Worm (Caenorhabditis elegans) whole organism, L4 larva: ENCODE data around the gene C06E1.11.

Source experiments
- D1046.2 ChIP-seq: fragments of 200-800 bp; sonication (Bioruptor generic); IDR thresholded peaks from 2 replicates; pipeline ENCODE4 v1.3.6; 2022; ENCODE audit warnings: missing genetic modification characterization, missing compliant biosample characterization
- F10B5.3 ChIP-seq: sonication (generic microtip); optimal IDR thresholded peaks from 2 replicates; lab custom pipeline; 2016; ENCODE audit warnings: mild to moderate bottlenecking, missing genetic modification characterization, missing compliant biosample characterization
- F26F4.8 ChIP-seq: fragments of 200-800 bp; sonication (Bioruptor generic); conservative IDR thresholded peaks from 2 replicates; pipeline ENCODE4 v1.3.6; 2022; ENCODE audit warnings: missing genetic modification characterization, missing compliant biosample characterization
- F37D6.2 ChIP-seq: sonication (generic microtip); optimal IDR thresholded peaks from 2 replicates; lab custom pipeline; 2016; ENCODE audit warnings: mild to moderate bottlenecking, missing genetic modification characterization, missing compliant biosample characterization
- F49E8.2 ChIP-seq: sonication (generic microtip); optimal IDR thresholded peaks from 2 replicates; lab custom pipeline; 2016; ENCODE audit warnings: missing compliant biosample characterization, mild to moderate bottlenecking, missing genetic modification characterization, borderline replicate concordance
- R02D3.7 ChIP-seq: fragments of 150-350 bp; sonication (generic microtip); optimal IDR thresholded peaks from 3 replicates; lab custom pipeline; 2014; ENCODE audit warnings: missing biosample characterization, missing genetic modification characterization
- Y105C5A.15 ChIP-seq: fragments of 200-800 bp; sonication (Bioruptor generic); IDR thresholded peaks from 2 replicates; pipeline ENCODE4 v1.3.6; 2022; ENCODE audit warnings: missing genetic modification characterization, missing compliant biosample characterization
- Y75B8A.6 ChIP-seq: fragments of 200-800 bp; sonication (Bioruptor generic); IDR thresholded peaks from 2 replicates; pipeline ENCODE4 v1.3.6; 2022; ENCODE audit warnings: missing genetic modification reagents, missing genetic modification characterization, missing compliant biosample characterization
- ZK337.2 ChIP-seq: fragments of 200-800 bp; sonication (Bioruptor generic); IDR thresholded peaks from 2 replicates; pipeline ENCODE4 v1.3.6; 2022; ENCODE audit warnings: missing genetic modification reagents, missing genetic modification characterization, missing compliant biosample characterization
- aha-1 ChIP-seq: fragments of 150-350 bp; peaks from one replicate; lab custom pipeline; 2014; ENCODE audit warnings: missing biosample characterization, missing genetic modification characterization
- aly-2 ChIP-seq: sonication (generic microtip); optimal IDR thresholded peaks from 2 replicates; lab custom pipeline; 2018; ENCODE audit warnings: missing biosample characterization, missing genetic modification characterization
- ama-1 ChIP-seq: fragments of 150-350 bp; optimal IDR thresholded peaks from 2 replicates; lab custom pipeline; 2014; ENCODE audit warnings: inconsistent platforms, mixed read lengths
- ceh-20 ChIP-seq: fragments of 200-800 bp; sonication (Bioruptor generic); IDR thresholded peaks from 2 replicates; pipeline ENCODE4 v1.3.6; 2022; ENCODE audit warnings: missing genetic modification reagents, missing genetic modification characterization, missing compliant biosample characterization
- ceh-32 ChIP-seq: sonication (generic microtip); optimal IDR thresholded peaks from 2 replicates; lab custom pipeline; 2016; ENCODE audit warnings: mild to moderate bottlenecking, missing genetic modification characterization, missing compliant biosample characterization; ENCODE audit not compliant: poor library complexity
- ceh-44 ChIP-seq: fragments of 200-800 bp; sonication (Bioruptor generic); IDR thresholded peaks from 2 replicates; pipeline ENCODE4 v1.3.6; 2022; ENCODE audit warnings: missing genetic modification reagents, missing genetic modification characterization, missing compliant biosample characterization
- daf-8 ChIP-seq: fragments of 200-800 bp; sonication (Bioruptor generic); IDR thresholded peaks from 2 replicates; pipeline ENCODE4 v1.3.6; 2022; ENCODE audit warnings: missing genetic modification characterization, missing compliant biosample characterization
- dmd-9 ChIP-seq: fragments of 200-800 bp; sonication (Bioruptor generic); IDR thresholded peaks from 2 replicates; pipeline ENCODE4 v1.3.6; 2022; ENCODE audit warnings: missing genetic modification reagents, missing genetic modification characterization, missing compliant biosample characterization
- dpl-1 ChIP-seq: fragments of 150-350 bp; optimal IDR thresholded peaks from 2 replicates; lab custom pipeline; 2014; ENCODE audit warnings: missing biosample characterization, missing genetic modification reagents, missing genetic modification characterization
- duxl-1 ChIP-seq: sonication (generic microtip); optimal IDR thresholded peaks from 2 replicates; lab custom pipeline; 2016; ENCODE audit warnings: mild to moderate bottlenecking, missing genetic modification characterization, moderate library complexity, missing compliant biosample characterization; ENCODE audit not compliant: poor library complexity
- dve-1 ChIP-seq: sonication (generic microtip); optimal IDR thresholded peaks from 2 replicates; lab custom pipeline; 2017; ENCODE audit warnings: antibody characterized with exemption, mild to moderate bottlenecking, missing genetic modification characterization, missing compliant biosample characterization; ENCODE audit not compliant: insufficient read depth
- egl-27 ChIP-seq: sonication (generic microtip); optimal IDR thresholded peaks from 3 replicates; lab custom pipeline; 2017; ENCODE audit warnings: missing biosample characterization, missing genetic modification reagents, missing genetic modification characterization
- fkh-10 ChIP-seq: fragments of 150-350 bp; optimal IDR thresholded peaks from 2 replicates; lab custom pipeline; 2014; ENCODE audit warnings: missing biosample characterization, missing genetic modification reagents, missing genetic modification characterization
- fos-1 ChIP-seq: fragments of 150-350 bp; optimal IDR thresholded peaks from 2 replicates; lab custom pipeline; 2014; ENCODE audit warnings: missing biosample characterization, missing genetic modification characterization
- gei-8 ChIP-seq: fragments of 200-800 bp; sonication (Bioruptor generic); optimal IDR thresholded peaks from 2 replicates; lab custom pipeline; 2018; ENCODE audit warnings: mild to moderate bottlenecking, missing genetic modification characterization, missing compliant biosample characterization
- hlh-11 ChIP-seq: fragments of 200-800 bp; sonication (Bioruptor generic); optimal IDR thresholded peaks from 2 replicates; lab custom pipeline; 2018; ENCODE audit warnings: mild to moderate bottlenecking, missing genetic modification characterization, missing compliant biosample characterization
- hlh-30 ChIP-seq: sonication (generic microtip); optimal IDR thresholded peaks from 2 replicates; lab custom pipeline; 2017; ENCODE audit warnings: antibody characterized with exemption, mild to moderate bottlenecking, missing genetic modification characterization, missing compliant biosample characterization; ENCODE audit not compliant: insufficient read depth
- hmg-1.1 ChIP-seq: fragments of 200-800 bp; sonication (Bioruptor generic); IDR thresholded peaks from 2 replicates; pipeline ENCODE4 v1.3.6; 2022; ENCODE audit warnings: missing genetic modification reagents, missing genetic modification characterization, missing compliant biosample characterization
- lim-7 ChIP-seq: fragments of 200-800 bp; sonication (Bioruptor generic); IDR thresholded peaks from 2 replicates; pipeline ENCODE4 v1.3.6; 2022; ENCODE audit warnings: missing genetic modification characterization, missing compliant biosample characterization
- lin-13 ChIP-seq: fragments of 150-350 bp; optimal IDR thresholded peaks from 2 replicates; lab custom pipeline; 2014; ENCODE audit warnings: missing biosample characterization, missing genetic modification reagents, missing genetic modification characterization
- lin-39 ChIP-seq: fragments of 150-350 bp; optimal IDR thresholded peaks from 2 replicates; lab custom pipeline; 2014; ENCODE audit warnings: missing biosample characterization, missing genetic modification reagents, missing genetic modification characterization
- madf-5 ChIP-seq, 2 experiments: fragments of 200-800 bp; sonication (Bioruptor generic); IDR thresholded peaks; 2 replicates each; pipeline ENCODE4 v1.3.6; 2022; ENCODE audit warnings: missing compliant biosample characterization in 2 of 2, missing genetic modification characterization in 2 of 2
- mxl-3 ChIP-seq: fragments of 200-800 bp; sonication (Bioruptor generic); optimal IDR thresholded peaks from 2 replicates; lab custom pipeline; 2018; ENCODE audit warnings: mild to moderate bottlenecking, missing genetic modification characterization, missing compliant biosample characterization
- nhr-11 ChIP-seq: fragments of 150-350 bp; optimal IDR thresholded peaks from 2 replicates; lab custom pipeline; 2014; ENCODE audit warnings: missing biosample characterization, missing genetic modification characterization
- nhr-111 ChIP-seq: fragments of 200-800 bp; sonication (Bioruptor generic); optimal IDR thresholded peaks from 2 replicates; lab custom pipeline; 2018; ENCODE audit warnings: mild to moderate bottlenecking, missing genetic modification characterization, missing compliant biosample characterization
- nhr-48 ChIP-seq: sonication (generic microtip); optimal IDR thresholded peaks from 2 replicates; lab custom pipeline; 2016; ENCODE audit warnings: mild to moderate bottlenecking, missing genetic modification characterization, missing compliant biosample characterization
- nhr-6 ChIP-seq: fragments of 150-350 bp; optimal IDR thresholded peaks from 2 replicates; lab custom pipeline; 2014; ENCODE audit warnings: missing biosample characterization, missing genetic modification characterization
- nhr-77 ChIP-seq: fragments of 150-350 bp; optimal IDR thresholded peaks from 2 replicates; lab custom pipeline; 2014; ENCODE audit warnings: missing biosample characterization, missing genetic modification characterization
- pha-4 ChIP-seq, 2 experiments: fragments of 150-350 bp in 1 of 2; fragments of 200-800 bp in 1 of 2; sonication (Bioruptor generic) in 1 of 2; IDR thresholded peaks in 1 of 2; optimal IDR thresholded peaks in 1 of 2; 2 replicates each; pipeline versions ENCODE4 v1.3.6 to Lab custom; 2014 to 2022; ENCODE audit warnings: missing genetic modification characterization in 2 of 2, missing genetic modification reagents in 2 of 2, missing biosample characterization in 1 of 2, missing compliant biosample characterization in 1 of 2
- rbr-2 ChIP-seq: sonication (generic microtip); optimal IDR thresholded peaks from 2 replicates; lab custom pipeline; 2016; ENCODE audit warnings: missing genotype, missing genetic modification characterization, missing compliant biosample characterization
- saeg-2 ChIP-seq: fragments of 200-800 bp; sonication (Bioruptor generic); IDR thresholded peaks from 2 replicates; pipeline ENCODE4 v1.3.6; 2022; ENCODE audit warnings: missing genetic modification reagents, missing genetic modification characterization, missing compliant biosample characterization
- set-16 ChIP-seq: fragments of 200-800 bp; sonication (Bioruptor generic); IDR thresholded peaks from 2 replicates; pipeline ENCODE4 v1.3.6; 2022; ENCODE audit warnings: missing genetic modification reagents, missing genetic modification characterization, missing compliant biosample characterization
- skn-1 ChIP-seq: fragments of 150-350 bp; optimal IDR thresholded peaks from 2 replicates; lab custom pipeline; 2014; ENCODE audit warnings: missing biosample characterization, missing genetic modification characterization
- tag-97 ChIP-seq: fragments of 200-800 bp; sonication (Bioruptor generic); IDR thresholded peaks from 2 replicates; pipeline ENCODE4 v1.3.6; 2022; ENCODE audit warnings: missing genetic modification characterization, missing compliant biosample characterization
- unc-130 ChIP-seq: sonication (generic microtip); optimal IDR thresholded peaks from 2 replicates; lab custom pipeline; 2016; ENCODE audit warnings: missing genetic modification reagents, missing genetic modification characterization, missing compliant biosample characterization
- unc-62 ChIP-seq, 3 experiments: fragments of 150-350 bp in 1 of 3; sonication (generic microtip); optimal IDR thresholded peaks in 2 of 3; peaks in 1 of 3; 1 replicate in 1 of 3; 2 replicates in 2 of 3; lab custom pipeline; 2014 to 2017; ENCODE audit warnings: missing biosample characterization in 3 of 3, missing genetic modification characterization in 3 of 3, missing genetic modification reagents in 3 of 3, missing genotype in 1 of 3
- vab-7 ChIP-seq: fragments of 200-800 bp; sonication (Bioruptor generic); IDR thresholded peaks from 2 replicates; pipeline ENCODE4 v1.3.6; 2022; ENCODE audit warnings: missing genetic modification reagents, missing genetic modification characterization, missing compliant biosample characterization
- zfp-2 ChIP-seq: sonication (generic microtip); optimal IDR thresholded peaks from 2 replicates; lab custom pipeline; 2016; ENCODE audit warnings: mild to moderate bottlenecking, missing genetic modification characterization, missing compliant biosample characterization
- zfp-3 ChIP-seq: fragments of 200-800 bp; sonication (Bioruptor generic); conservative IDR thresholded peaks from 2 replicates; pipeline ENCODE4 v1.3.6; 2022; ENCODE audit warnings: missing genetic modification reagents, missing genetic modification characterization, missing compliant biosample characterization
- ztf-11 ChIP-seq: fragments of 150-350 bp; optimal IDR thresholded peaks from 2 replicates; lab custom pipeline; 2014; ENCODE audit warnings: missing biosample characterization, missing genetic modification characterization
- ztf-7 ChIP-seq: fragments of 150-350 bp; optimal IDR thresholded peaks from 2 replicates; lab custom pipeline; 2014; ENCODE audit warnings: missing biosample characterization, missing genetic modification characterization

C06E1.11 gene

ce11 chrIII:8639188-8639795 is 22.8 kb upstream of the C06E1.11 start, which contains the start of gene fip-1 (continued):
- TF ChIP-seq hlh-30, result peak; percentile 41
- TF ChIP-seq daf-8 (GFP tag; lab: Robert Waterston, UW), result no peak
- peak; percentile 81 for TF ChIP-seq vab-7 (GFP tag; lab: Robert Waterston, UW)
- no peak for TF ChIP-seq ceh-32
- TF ChIP-seq R02D3.7, result no peak
- no peak for TF ChIP-seq dpl-1 (GFP tag; lab: Kevin White, UChicago)
- no peak for TF ChIP-seq ama-1
- TF ChIP-seq ceh-44, result 0 out of 2 replicates have a peak, but pooled peaks have one; percentile 49
- TF ChIP-seq hlh-11 (tag; lab: Kevin White, UChicago), result no peak
- peak; percentile 40 to 69; a peak in 1 of 4 replicates for TF ChIP-seq madf-5 (GFP tag; IDR thresholded peaks at IDR 0.05; lab: Robert Waterston, UW)
- no peak for TF ChIP-seq F37D6.2 (tag; lab: Kevin White, UChicago)
- TF ChIP-seq nhr-111 (GFP tag; lab: Kevin White, UChicago), result no peak
- TF ChIP-seq rbr-2 (tag; lab: Kevin White, UChicago), result peak; percentile 15
- TF ChIP-seq unc-62 (GFP tag; optimal IDR thresholded peaks at IDR 0.05 in 1 of 2; lab: Kevin White, UChicago), result no peak
- TF ChIP-seq unc-62 (tag; optimal IDR thresholded peaks at IDR 0.05; lab: Kevin White, UChicago), result no peak
- peak; percentile 51; the same call in 1 of the 2 replicates for TF ChIP-seq ceh-20 (GFP tag; lab: Robert Waterston, UW)
- peak; percentile 20 for TF ChIP-seq nhr-48 (tag; lab: Kevin White, UChicago)
- TF ChIP-seq saeg-2 (GFP tag; lab: Robert Waterston, UW), result no peak
- TF ChIP-seq mxl-3 (GFP tag; lab: Kevin White, UChicago), result no peak
- TF ChIP-seq lim-7 (GFP tag; lab: Robert Waterston, UW), result peak; percentile 89
- no peak for TF ChIP-seq tag-97 (GFP tag; lab: Robert Waterston, UW)
- TF ChIP-seq set-16 (GFP tag; lab: Robert Waterston, UW), result no peak
- peak; percentile 77 for TF ChIP-seq ZK337.2
- no peak for TF ChIP-seq egl-27 (tag; lab: Kevin White, UChicago)
- TF ChIP-seq aly-2 (tag; lab: Kevin White, UChicago), result no peak
- TF ChIP-seq duxl-1 (tag; lab: Kevin White, UChicago), result peak; percentile 66
- peak; percentile 41 for TF ChIP-seq hmg-1.1 (GFP tag; lab: Robert Waterston, UW)
- TF ChIP-seq lin-39 (tag; lab: Kevin White, UChicago), result no peak
- TF ChIP-seq zfp-3 (GFP tag; lab: Robert Waterston, UW), result 0 out of 2 replicates have a peak, but pooled peaks have one; percentile 40
- peak; percentile 80 for TF ChIP-seq pha-4 (GFP tag; IDR thresholded peaks at IDR 0.05; lab: Robert Waterston, UW)
- TF ChIP-seq pha-4 (tag; optimal IDR thresholded peaks at IDR 0.05; lab: Kevin White, UChicago), result no peak
- TF ChIP-seq gei-8 (GFP tag; lab: Kevin White, UChicago), result peak; percentile 36
- 0 out of 2 replicates have a peak, but pooled peaks have one; percentile 70 for TF ChIP-seq D1046.2 (GFP tag; lab: Robert Waterston, UW)
- no peak for TF ChIP-seq Y105C5A.15 (GFP tag; lab: Robert Waterston, UW)
- no peak for TF ChIP-seq Y75B8A.6 (GFP tag; lab: Robert Waterston, UW)
- TF ChIP-seq fos-1 (tag; lab: Kevin White, UChicago), result no peak
- peak; percentile 16 for TF ChIP-seq lin-13
- TF ChIP-seq fkh-10 (GFP tag; lab: Kevin White, UChicago), result no peak
- no peak for TF ChIP-seq skn-1 (tag; lab: Kevin White, UChicago)
- TF ChIP-seq nhr-11 (tag; lab: Kevin White, UChicago), result no peak
- no peak for TF ChIP-seq nhr-77 (tag; lab: Kevin White, UChicago)
- TF ChIP-seq dve-1 (tag; lab: Kevin White, UChicago), result peak; percentile 37
- no peak for TF ChIP-seq dmd-9 (GFP tag; lab: Robert Waterston, UW)
- TF ChIP-seq zfp-2 (tag; lab: Kevin White, UChicago), result no peak
- peak; percentile 33 for TF ChIP-seq unc-130 (GFP tag; lab: Kevin White, UChicago)
- no peak for TF ChIP-seq F49E8.2 (tag; lab: Kevin White, UChicago)
- peak; percentile 84 for TF ChIP-seq F26F4.8 (GFP tag; lab: Robert Waterston, UW)
- no peak for TF ChIP-seq ztf-11 (tag; lab: Kevin White, UChicago)
- TF ChIP-seq F10B5.3 (tag; lab: Kevin White, UChicago), result no peak
- no peak for TF ChIP-seq ztf-7 (tag; lab: Kevin White, UChicago)
- peak; percentile 92 for TF ChIP-seq aha-1 (tag; lab: Kevin White, UChicago)
- no peak for TF ChIP-seq nhr-6 (tag; lab: Kevin White, UChicago)
